Fruit fly (Drosophila melanogaster): ENCODE measurements around the gene ND-15.

Gene ND-15

DNA sequence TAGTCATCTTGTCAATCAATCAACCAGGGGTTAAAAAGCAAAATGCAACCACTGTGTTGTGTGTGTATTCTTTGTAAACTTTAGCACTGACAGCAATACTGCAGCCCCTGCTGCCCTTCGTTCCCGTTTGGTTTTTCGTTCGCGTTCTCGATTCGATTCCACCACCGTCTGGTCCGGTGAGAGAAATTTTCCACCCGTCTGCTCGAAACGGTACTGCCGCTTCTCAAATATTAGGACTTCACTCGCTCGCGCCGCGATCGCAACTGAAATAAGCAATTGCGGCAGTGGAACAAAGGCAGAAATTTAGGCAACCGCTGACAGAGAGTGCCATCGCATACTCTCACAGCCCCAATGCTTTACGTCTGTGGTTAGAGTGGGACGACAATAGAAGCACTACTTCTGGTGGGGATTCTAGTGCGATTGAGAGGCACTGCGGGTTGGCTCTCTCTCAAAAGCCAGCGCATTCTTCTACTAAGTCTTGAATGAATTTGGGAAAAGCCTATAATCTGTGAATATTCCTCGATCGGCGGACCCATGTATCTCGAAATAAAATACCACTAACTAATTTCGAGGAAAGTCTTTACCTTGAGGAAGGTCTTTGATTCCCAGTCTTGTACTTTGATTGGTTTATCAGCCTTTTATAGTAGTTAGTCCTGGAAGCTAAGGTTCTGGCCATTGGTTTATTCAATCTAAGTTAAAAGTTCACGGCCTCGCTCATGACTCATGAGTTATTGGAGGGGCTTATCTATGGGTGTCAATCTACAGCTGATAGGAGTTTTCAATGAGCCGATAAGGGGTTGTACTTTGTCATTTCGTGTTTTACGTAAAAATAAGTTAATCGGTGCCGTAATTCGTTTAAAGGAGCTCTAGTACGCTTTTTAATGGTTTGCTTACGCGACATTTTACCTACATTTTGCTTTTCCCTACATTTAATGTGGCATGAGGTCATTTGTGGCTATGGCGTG is 14.7 kb downstream of the ND-15 start (continued):
- TF ChIP-seq bcd (GFP tag; optimal IDR thresholded peaks at IDR 0.05) (no peak), CG34422 (GFP tag; IDR thresholded peaks at IDR 0.05) (peak; percentile 64; the same call in 2 of the 3 replicates), exex (tag; optimal IDR thresholded peaks at IDR 0.05) (peak; percentile 46), Vsx1 (GFP tag; optimal IDR thresholded peaks at IDR 0.05) (peak; percentile 25), Dref (GFP tag; IDR thresholded peaks at IDR 0.05) (no peak), MESR4 (GFP tag; optimal IDR thresholded peaks at IDR 0.05) (peak; percentile 13), nerfin-2 (GFP tag; IDR thresholded peaks at IDR 0.05; ENCODE audit: partially characterized antibody) (no peak), MTF-1 (GFP tag; optimal IDR thresholded peaks at IDR 0.05; ENCODE audit: borderline replicate concordance) (peak; percentile 71), caup (GFP tag; optimal IDR thresholded peaks at IDR 0.05; ENCODE audit: severe bottlenecking) (peak; percentile 65), CG14050 (GFP tag; IDR thresholded peaks at IDR 0.05) (no peak), vnd (GFP tag; IDR thresholded peaks at IDR 0.05; ENCODE audit: partially characterized antibody) (no peak), Dek (tag; optimal IDR thresholded peaks at IDR 0.05) (no peak), CG12659 (GFP tag; optimal IDR thresholded peaks at IDR 0.05) (peak; percentile 60), CG12299 (tag; optimal IDR thresholded peaks at IDR 0.05) (peak; percentile 57), Hr78 (GFP tag; optimal IDR thresholded peaks at IDR 0.05) (peak in 1 of 2 experiments; percentile 99), CG6813 (GFP tag; optimal IDR thresholded peaks at IDR 0.05) (peak; percentile 47), z (GFP tag; IDR thresholded peaks at IDR 0.05) (peak; percentile 66; the same call in 2 of the 3 replicates), dpn (GFP tag; optimal IDR thresholded peaks at IDR 0.05) (peak in 1 of 2 experiments; percentile 14), Mad (GFP tag; optimal IDR thresholded peaks at IDR 0.05) (no peak), crc (GFP tag; optimal IDR thresholded peaks at IDR 0.05) (no peak), Max (GFP tag; optimal IDR thresholded peaks at IDR 0.05) (peak; percentile 30), dmrt11E (tag; optimal IDR thresholded peaks at IDR 0.05) (no peak), cwo (GFP tag; optimal IDR thresholded peaks at IDR 0.05) (no peak), CG14860 (GFP tag; IDR thresholded peaks at IDR 0.05; ENCODE audit: partially characterized antibody) (peak; percentile 33; the same call in 1 of the 3 replicates), CG10979 (tag; optimal IDR thresholded peaks at IDR 0.05) (peak; percentile 25), CG5953 (GFP tag; IDR thresholded peaks at IDR 0.05) (no peak), Blimp-1 (GFP tag; optimal IDR thresholded peaks at IDR 0.05) (peak; percentile 20), Lpt (GFP tag; optimal IDR thresholded peaks at IDR 0.05) (no peak), CG15073 (GFP tag; optimal IDR thresholded peaks at IDR 0.05) (no peak), croc (GFP tag; conservative IDR thresholded peaks at IDR 0.05) (no peak), HmgD (GFP tag; optimal IDR thresholded peaks at IDR 0.05) (peak; percentile 20), CG17328 (GFP tag; IDR thresholded peaks at IDR 0.05) (peak; percentile 47; the same call in 1 of the 2 replicates), Hmr (GFP tag; optimal IDR thresholded peaks at IDR 0.05) (peak; percentile 57), sens-2 (GFP tag; IDR thresholded peaks at IDR 0.05) (no peak), CG2678 (tag; optimal IDR thresholded peaks at IDR 0.05) (peak; percentile 51), lola (GFP tag; optimal IDR thresholded peaks at IDR 0.05) (no peak), CG11398 (GFP tag; optimal IDR thresholded peaks at IDR 0.05) (peak; percentile 30), abd-A (tag; optimal IDR thresholded peaks at IDR 0.05) (peak; percentile 2), CG1024 (GFP tag; IDR thresholded peaks at IDR 0.05) (no peak), CG7839 (tag; optimal IDR thresholded peaks at IDR 0.05) (peak; percentile 30), CG4854 (GFP tag; optimal IDR thresholded peaks at IDR 0.05) (peak; percentile 9), so (GFP tag; IDR thresholded peaks at IDR 0.05) (0 out of 3 replicates have a peak, but pooled peaks have one; percentile 18), Tbp (GFP tag; optimal IDR thresholded peaks at IDR 0.05) (no peak), CG10462 (GFP tag; optimal IDR thresholded peaks at IDR 0.05) (no peak), Hsf (GFP tag; optimal IDR thresholded peaks at IDR 0.05) (no peak), NFAT (GFP tag; IDR thresholded peaks at IDR 0.05) (peak; percentile 95)
